Fruit fly (Drosophila melanogaster) Kc167 (cell line): Measurements from ENCODE around the gene sgg.

Experiments
- Myc ChIP-seq: fragments of >200 bp; optimal IDR thresholded peaks from 2 replicates; lab custom pipeline; 2017; ENCODE audit warnings: missing external identifiers
- Sin3A ChIP-seq: fragments of >200 bp; optimal IDR thresholded peaks from 2 replicates; lab custom pipeline; 2018; ENCODE audit warnings: missing external identifiers
- h ChIP-seq: fragments of >200 bp; optimal IDR thresholded peaks from 3 replicates; lab custom pipeline; 2018; ENCODE audit warnings: missing external identifiers
- psq ChIP-seq: fragments of >200 bp; optimal IDR thresholded peaks from 2 replicates; lab custom pipeline; 2017; ENCODE audit warnings: missing external identifiers
- ttk ChIP-seq: sonication (Bioruptor generic); optimal IDR thresholded peaks from 2 replicates; lab custom pipeline; 2017; ENCODE audit warnings: missing external identifiers

DNA sequence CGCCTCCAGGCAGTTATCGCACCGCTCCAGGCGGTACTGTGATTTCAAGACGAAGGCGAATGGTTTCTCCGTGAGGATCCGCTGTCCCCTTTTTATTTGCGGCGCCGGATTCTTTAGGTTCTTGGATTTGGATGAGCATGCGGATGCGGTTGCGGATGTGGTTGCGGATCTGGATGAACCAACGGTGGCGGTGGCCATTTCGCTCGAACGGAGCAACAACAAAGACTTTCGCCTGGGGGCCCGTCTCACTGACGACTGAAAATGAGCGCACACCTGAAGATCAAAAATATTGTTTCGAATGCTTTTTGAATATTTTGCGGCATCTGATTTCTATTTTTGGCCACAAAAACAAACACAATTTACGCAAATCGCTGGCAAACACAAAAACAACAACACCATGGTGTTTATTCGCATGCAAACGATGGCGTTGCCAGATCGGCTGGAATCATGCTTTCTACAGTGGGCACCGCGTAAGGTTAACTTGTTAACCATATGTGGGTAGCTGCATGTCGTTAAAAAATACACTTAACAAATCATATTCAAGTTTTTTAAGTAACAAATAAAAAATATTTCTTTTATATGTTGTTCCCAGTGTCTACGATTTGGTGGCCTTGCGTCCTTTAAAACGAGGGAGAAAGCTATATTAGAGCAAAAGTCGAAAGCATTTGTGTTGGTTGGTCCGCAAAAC lies 25.1 kb upstream of the sgg start, which contains the start of gene Smyd3:
- TF ChIP-seq psq (lab: Kevin White, UChicago) (no peak), h (lab: Kevin White, UChicago) (no peak), Sin3A (no peak), ttk (lab: Kevin White, UChicago) (no peak), Myc (lab: Kevin White, UChicago) (no peak)
